Fruit fly (Drosophila melanogaster) whole organism, pupa: ENCODE measurements around the gene ND-13B.

Experiments
- CG15710 ChIP-seq: fragments of 200-800 bp; sonication (Bioruptor generic); optimal IDR thresholded peaks from 2 replicates; lab custom pipeline; 2018; ENCODE audit warnings: missing biosample characterization, mild to moderate bottlenecking, missing genetic modification characterization, moderate library complexity
- CG34367 ChIP-seq: fragments of 200-800 bp; sonication (Bioruptor generic); optimal IDR thresholded peaks from 2 replicates; lab custom pipeline; 2018; ENCODE audit warnings: missing biosample characterization, mild to moderate bottlenecking, missing genetic modification characterization
- D1 ChIP-seq: fragments of 200-800 bp; sonication (Bioruptor generic); optimal IDR thresholded peaks from 2 replicates; lab custom pipeline; 2018; ENCODE audit warnings: missing biosample characterization, mild to moderate bottlenecking, missing genetic modification characterization, moderate library complexity
- EcR ChIP-seq: fragments of 200-800 bp; sonication (Bioruptor generic); optimal IDR thresholded peaks from 3 replicates; lab custom pipeline; 2019; ENCODE audit warnings: missing biosample characterization, missing genetic modification characterization, mild to moderate bottlenecking, moderate library complexity, missing genetic modification reagents
- gl ChIP-seq: fragments of 200-800 bp; sonication (Bioruptor generic); optimal IDR thresholded peaks from 2 replicates; lab custom pipeline; 2018; ENCODE audit warnings: missing biosample characterization, mild to moderate bottlenecking, missing genetic modification characterization

dm6 chr3L:10667341-10667740 is 26.6 kb downstream of the ND-13B start:
- TF ChIP-seq gl (tag; lab: Kevin White, UChicago) (no peak), CG34367 (tag; lab: Kevin White, UChicago) (no peak), CG15710 (tag; lab: Kevin White, UChicago) (no peak), EcR (GFP tag; lab: Kevin White, UChicago) (no peak), D1 (tag; lab: Kevin White, UChicago) (no peak)
